Worm (Caenorhabditis elegans) whole organism, L3 larva: ENCODE results near the gene gldi-9.
A peak's percentile ranks its signal among the peaks of the same experiment; 100 is the strongest.

ENCODE experiments used
- R02D3.7 ChIP-seq: fragments of 150-350 bp; optimal IDR thresholded peaks from 2 replicates; lab custom pipeline; 2014; ENCODE audit warnings: missing biosample characterization, missing genetic modification characterization
- aly-2 ChIP-seq: fragments of 150-350 bp; optimal IDR thresholded peaks from 2 replicates; lab custom pipeline; 2014; ENCODE audit warnings: missing biosample characterization, missing genetic modification characterization
- ceh-16 ChIP-seq: sonication (generic microtip); optimal IDR thresholded peaks from 2 replicates; lab custom pipeline; 2017; ENCODE audit warnings: missing biosample characterization, missing genetic modification characterization
- ceh-28 ChIP-seq: fragments of 150-350 bp; optimal IDR thresholded peaks from 2 replicates; lab custom pipeline; 2014; ENCODE audit warnings: missing biosample characterization, missing genetic modification reagents, missing genetic modification characterization
- ceh-82 ChIP-seq: fragments of 150-350 bp; optimal IDR thresholded peaks from 2 replicates; lab custom pipeline; 2014; ENCODE audit warnings: missing biosample characterization, missing genetic modification characterization
- ceh-9 ChIP-seq: sonication (generic microtip); optimal IDR thresholded peaks from 2 replicates; lab custom pipeline; 2018; ENCODE audit warnings: missing biosample characterization, missing genetic modification characterization
- daf-12 ChIP-seq: fragments of 150-350 bp; optimal IDR thresholded peaks from 2 replicates; lab custom pipeline; 2014; ENCODE audit warnings: missing biosample characterization, missing genetic modification reagents, missing genetic modification characterization
- egl-27 ChIP-seq: sonication (generic microtip); optimal IDR thresholded peaks from 4 replicates; lab custom pipeline; 2017; ENCODE audit warnings: missing biosample characterization, missing genetic modification reagents, missing genetic modification characterization
- egl-5 ChIP-seq: fragments of 150-350 bp; optimal IDR thresholded peaks from 2 replicates; lab custom pipeline; 2017; ENCODE audit warnings: missing biosample characterization, missing genetic modification reagents, missing genetic modification characterization, inconsistent platforms
- elt-1 ChIP-seq: fragments of 150-350 bp; optimal IDR thresholded peaks from 2 replicates; lab custom pipeline; 2014; ENCODE audit warnings: missing biosample characterization, missing genetic modification characterization
- elt-2 ChIP-seq: sonication (generic microtip); optimal IDR thresholded peaks from 2 replicates; lab custom pipeline; 2016; ENCODE audit warnings: missing genetic modification reagents, mild to moderate bottlenecking, missing genetic modification characterization, missing compliant biosample characterization
- elt-3 ChIP-seq, 3 experiments: fragments of 150-350 bp in 1 of 3; sonication (generic microtip) in 2 of 3; optimal IDR thresholded peaks; 2 replicates in 2 of 3; 4 replicates in 1 of 3; lab custom pipeline; 2014 to 2017; ENCODE audit warnings: missing biosample characterization in 3 of 3, missing genetic modification characterization in 3 of 3
- eor-1 ChIP-seq, 2 experiments: fragments of 150-350 bp; optimal IDR thresholded peaks; 2 replicates each; lab custom pipeline; 2014 to 2018; ENCODE audit warnings: missing biosample characterization in 2 of 2, missing genetic modification characterization in 2 of 2
- jun-1 ChIP-seq: fragments of 150-350 bp; optimal IDR thresholded peaks from 2 replicates; lab custom pipeline; 2014; ENCODE audit warnings: missing biosample characterization, missing genetic modification reagents, missing genetic modification characterization
- lin-15B ChIP-seq: fragments of 150-350 bp; optimal IDR thresholded peaks from 2 replicates; lab custom pipeline; 2014; ENCODE audit warnings: missing biosample characterization, missing genetic modification characterization
- lin-39 ChIP-seq: fragments of 150-350 bp; optimal IDR thresholded peaks from 2 replicates; lab custom pipeline; 2018; ENCODE audit warnings: missing biosample characterization, missing genetic modification reagents, missing genetic modification characterization
- lsy-12 ChIP-seq: sonication (generic microtip); optimal IDR thresholded peaks from 2 replicates; lab custom pipeline; 2016; ENCODE audit warnings: mild to moderate bottlenecking, missing genetic modification characterization, missing compliant biosample characterization
- mdl-1 ChIP-seq: fragments of 150-350 bp; optimal IDR thresholded peaks from 2 replicates; lab custom pipeline; 2014; ENCODE audit warnings: missing biosample characterization, missing genetic modification characterization
- mml-1 ChIP-seq: fragments of 150-350 bp; sonication (generic microtip); optimal IDR thresholded peaks from 3 replicates; lab custom pipeline; 2014; ENCODE audit warnings: missing biosample characterization, missing genetic modification characterization
- nfya-1 ChIP-seq: sonication (generic microtip); optimal IDR thresholded peaks from 2 replicates; lab custom pipeline; 2017; ENCODE audit warnings: missing genetic modification characterization, mild to moderate bottlenecking, missing compliant biosample characterization, antibody characterized with exemption, moderate library complexity; ENCODE audit not compliant: insufficient read depth
- nhr-23 ChIP-seq: fragments of 150-350 bp; optimal IDR thresholded peaks from 2 replicates; lab custom pipeline; 2014; ENCODE audit warnings: missing biosample characterization, missing genetic modification reagents, missing genetic modification characterization
- nhr-25 ChIP-seq: sonication (generic microtip); optimal IDR thresholded peaks from 2 replicates; lab custom pipeline; 2017; ENCODE audit warnings: missing biosample characterization, missing genetic modification characterization
- nhr-28 ChIP-seq: fragments of 150-350 bp; optimal IDR thresholded peaks from 2 replicates; lab custom pipeline; 2014; ENCODE audit warnings: missing biosample characterization, missing genetic modification characterization
- nhr-43 ChIP-seq: sonication (generic microtip); optimal IDR thresholded peaks from 2 replicates; lab custom pipeline; 2016; ENCODE audit warnings: mild to moderate bottlenecking, missing genetic modification characterization, missing compliant biosample characterization; ENCODE audit not compliant: poor library complexity, severe bottlenecking
- nhr-76 ChIP-seq: fragments of 150-350 bp; sonication (generic microtip); optimal IDR thresholded peaks from 5 replicates; lab custom pipeline; 2014; ENCODE audit warnings: missing biosample characterization, missing genetic modification characterization
- nhr-77 ChIP-seq: fragments of 150-350 bp; optimal IDR thresholded peaks from 2 replicates; lab custom pipeline; 2014; ENCODE audit warnings: missing biosample characterization, missing genetic modification characterization
- pqm-1 ChIP-seq: fragments of 150-350 bp; optimal IDR thresholded peaks from 2 replicates; lab custom pipeline; 2017; ENCODE audit warnings: missing biosample characterization, missing genetic modification characterization, inconsistent platforms
- skn-1 ChIP-seq: fragments of 150-350 bp; optimal IDR thresholded peaks from 2 replicates; lab custom pipeline; 2014; ENCODE audit warnings: missing biosample characterization, missing genetic modification characterization
- tbx-2 ChIP-seq: sonication (generic microtip); optimal IDR thresholded peaks from 2 replicates; lab custom pipeline; 2016; ENCODE audit warnings: mild to moderate bottlenecking, missing genetic modification characterization, missing compliant biosample characterization
- unc-39 ChIP-seq: sonication (generic microtip); optimal IDR thresholded peaks from 4 replicates; lab custom pipeline; 2017; ENCODE audit warnings: missing biosample characterization, missing genetic modification characterization
- zag-1 ChIP-seq: fragments of 150-350 bp; optimal IDR thresholded peaks from 2 replicates; lab custom pipeline; 2014; ENCODE audit warnings: missing biosample characterization, missing genetic modification characterization
- ztf-11 ChIP-seq: fragments of 150-350 bp; optimal IDR thresholded peaks from 2 replicates; lab custom pipeline; 2014; ENCODE audit warnings: missing biosample characterization, missing genetic modification characterization
- ztf-4 ChIP-seq: fragments of 150-350 bp; optimal IDR thresholded peaks from 2 replicates; lab custom pipeline; 2014; ENCODE audit warnings: missing biosample characterization, missing genetic modification characterization

gldi-9 gene

ce11 chrIII:2801800-2802515 is 45.8 kb upstream of the gldi-9 start, which contains the start of the genes twk-45 and Y71H2AM.25:
Gene twk-45 (minus strand): TSS chrIII:2801900.
Gene Y71H2AM.25 (plus strand): TSS chrIII:2802465.
- TF ChIP-seq daf-12 (tag; lab: Kevin White, UChicago) (no peak), lin-39 (tag; lab: Kevin White, UChicago) (no peak), ceh-9 (tag; lab: Kevin White, UChicago) (no peak), unc-39 (no peak), R02D3.7 (no peak), nhr-28 (no peak), eor-1 (tag; optimal IDR thresholded peaks at IDR 0.05; lab: Kevin White, UChicago) (no peak), elt-2 (tag; lab: Kevin White, UChicago) (no peak), tbx-2 (tag; lab: Kevin White, UChicago) (no peak), elt-3 (tag; optimal IDR thresholded peaks at IDR 0.05; lab: Kevin White, UChicago) (no peak), pqm-1 (tag; lab: Kevin White, UChicago) (no peak), egl-27 (tag; lab: Kevin White, UChicago) (no peak), ceh-16 (tag; lab: Kevin White, UChicago) (no peak), mdl-1 (no peak), nhr-23 (tag; lab: Kevin White, UChicago) (no peak)

- TF ChIP-seq nhr-76 (no peak), ceh-82 (tag; lab: Kevin White, UChicago) (no peak), ztf-4 (tag; lab: Kevin White, UChicago) (no peak), eor-1 (tag; optimal IDR thresholded peaks at IDR 0.05; lab: Kevin White, UChicago) (no peak), zag-1 (tag; lab: Kevin White, UChicago) (no peak), lin-39 (tag; lab: Kevin White, UChicago) (no peak), jun-1 (no peak)
Observed at ce11 chrIII:2800743-2801142, 44.6 kb upstream of the gldi-9 start.

DNA sequence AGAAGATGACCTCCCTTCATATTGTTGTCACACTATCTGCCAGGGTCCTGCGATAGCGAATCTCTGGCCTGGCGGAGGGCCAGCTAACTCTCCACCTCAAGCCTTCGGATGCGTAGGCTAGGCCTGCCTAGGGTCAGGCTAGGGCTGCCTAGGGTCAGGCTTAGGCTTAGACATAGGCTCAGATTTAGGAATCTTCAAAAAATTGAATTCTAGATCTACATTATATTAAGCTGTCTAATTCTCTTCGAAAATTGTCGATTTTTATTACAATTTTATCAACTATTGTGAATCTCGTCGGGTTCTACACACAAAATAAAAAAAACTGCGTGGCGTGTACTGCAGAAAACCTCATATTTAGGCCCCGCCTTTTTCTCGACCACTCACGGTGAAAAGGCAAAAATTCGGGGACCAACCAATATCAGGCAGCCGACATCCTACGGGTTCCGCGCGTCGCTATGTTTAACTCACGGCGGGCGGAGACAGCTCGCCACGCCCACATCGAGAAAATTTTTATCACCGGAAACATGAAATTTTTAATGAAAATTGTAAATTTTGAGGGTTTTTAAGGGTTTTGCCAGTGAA is 39.4 kb upstream of the gldi-9 start:
- TF ChIP-seq ceh-28 = no peak
- TF ChIP-seq lsy-12 = no peak
- TF ChIP-seq elt-3 (tag; optimal IDR thresholded peaks at IDR 0.05; lab: Kevin White, UChicago) = no peak
- TF ChIP-seq skn-1 (tag; lab: Kevin White, UChicago) = no peak
- TF ChIP-seq mml-1 (tag; lab: Kevin White, UChicago) = no peak
- no peak for TF ChIP-seq nhr-25 (tag; lab: Kevin White, UChicago)
- TF ChIP-seq aly-2 = no peak
- no peak for TF ChIP-seq R02D3.7
- TF ChIP-seq lin-15B (tag; lab: Kevin White, UChicago) = no peak
- TF ChIP-seq nhr-76 = no peak
- TF ChIP-seq nhr-77 (tag; lab: Kevin White, UChicago) = no peak
- no peak for TF ChIP-seq egl-5 (tag; lab: Kevin White, UChicago)
- TF ChIP-seq nfya-1 (tag; lab: Kevin White, UChicago) = no peak
- TF ChIP-seq nhr-43 (tag; lab: Kevin White, UChicago) = no peak
- no peak for TF ChIP-seq eor-1 (tag; optimal IDR thresholded peaks at IDR 0.05; lab: Kevin White, UChicago)
- TF ChIP-seq elt-2 (tag; lab: Kevin White, UChicago) = no peak
- no peak for TF ChIP-seq mdl-1
- no peak for TF ChIP-seq nhr-23 (tag; lab: Kevin White, UChicago)
- TF ChIP-seq tbx-2 (tag; lab: Kevin White, UChicago) = no peak

DNA sequence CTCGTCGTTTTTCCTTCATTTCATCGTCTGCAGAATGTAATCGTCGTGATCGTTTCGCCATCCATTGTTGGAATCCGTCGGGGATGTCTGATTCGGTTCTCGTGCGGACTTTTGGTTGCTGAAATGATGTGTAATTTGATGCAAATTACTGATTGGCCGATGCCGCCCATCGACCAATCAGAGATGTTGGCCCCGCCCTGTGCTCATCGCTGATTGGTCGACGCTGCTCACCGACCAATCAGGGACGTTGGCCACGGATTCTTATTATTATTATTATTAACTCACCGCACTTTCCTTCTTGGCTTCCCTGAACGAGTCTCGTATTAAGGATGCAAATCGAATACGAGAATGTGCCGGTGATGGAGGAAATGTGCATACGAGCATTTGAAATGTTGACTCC is 37.9 kb upstream of the gldi-9 start:
- TF ChIP-seq elt-1 (tag; lab: Kevin White, UChicago) (no peak), elt-3 (tag; optimal IDR thresholded peaks at IDR 0.05; lab: Kevin White, UChicago) (no peak), ztf-11 (no peak), jun-1 (no peak), nfya-1 (tag; lab: Kevin White, UChicago) (peak; percentile 95)
